Worm (Caenorhabditis elegans) whole organism, L3 larva: ENCODE results near the gene F53C11.1.

Experiments used
- R02D3.7 ChIP-seq: fragments of 150-350 bp; optimal IDR thresholded peaks from 2 replicates; lab custom pipeline; 2014; ENCODE audit warnings: missing biosample characterization, missing genetic modification characterization
- ZK546.5 ChIP-seq: sonication (generic microtip); optimal IDR thresholded peaks from 2 replicates; lab custom pipeline; 2017; ENCODE audit warnings: missing biosample characterization, missing genetic modification characterization
- aly-2 ChIP-seq: fragments of 150-350 bp; optimal IDR thresholded peaks from 2 replicates; lab custom pipeline; 2014; ENCODE audit warnings: missing biosample characterization, missing genetic modification characterization
- ama-1 ChIP-seq: fragments of 150-350 bp; optimal IDR thresholded peaks from 2 replicates; lab custom pipeline; 2018
- ceh-16 ChIP-seq: sonication (generic microtip); optimal IDR thresholded peaks from 2 replicates; lab custom pipeline; 2017; ENCODE audit warnings: missing biosample characterization, missing genetic modification characterization
- ceh-82 ChIP-seq: fragments of 150-350 bp; optimal IDR thresholded peaks from 2 replicates; lab custom pipeline; 2014; ENCODE audit warnings: missing biosample characterization, missing genetic modification characterization
- daf-12 ChIP-seq: fragments of 150-350 bp; optimal IDR thresholded peaks from 2 replicates; lab custom pipeline; 2014; ENCODE audit warnings: missing biosample characterization, missing genetic modification reagents, missing genetic modification characterization
- egl-5 ChIP-seq: fragments of 150-350 bp; optimal IDR thresholded peaks from 2 replicates; lab custom pipeline; 2017; ENCODE audit warnings: missing biosample characterization, missing genetic modification reagents, missing genetic modification characterization, inconsistent platforms
- elt-1 ChIP-seq: fragments of 150-350 bp; optimal IDR thresholded peaks from 2 replicates; lab custom pipeline; 2014; ENCODE audit warnings: missing biosample characterization, missing genetic modification characterization
- elt-2 ChIP-seq: sonication (generic microtip); optimal IDR thresholded peaks from 2 replicates; lab custom pipeline; 2016; ENCODE audit warnings: missing genetic modification reagents, mild to moderate bottlenecking, missing genetic modification characterization, missing compliant biosample characterization
- elt-3 ChIP-seq, 3 experiments: fragments of 150-350 bp in 1 of 3; sonication (generic microtip) in 2 of 3; optimal IDR thresholded peaks; 2 replicates in 2 of 3; 4 replicates in 1 of 3; lab custom pipeline; 2014 to 2017; ENCODE audit warnings: missing biosample characterization in 3 of 3, missing genetic modification characterization in 3 of 3
- eor-1 ChIP-seq, 2 experiments: fragments of 150-350 bp; optimal IDR thresholded peaks; 2 replicates each; lab custom pipeline; 2014 to 2018; ENCODE audit warnings: missing biosample characterization in 2 of 2, missing genetic modification characterization in 2 of 2
- fkh-10 ChIP-seq: sonication (generic microtip); optimal IDR thresholded peaks from 2 replicates; lab custom pipeline; 2017; ENCODE audit warnings: missing biosample characterization, missing genetic modification reagents, missing genetic modification characterization
- fkh-2 ChIP-seq: fragments of 150-350 bp; optimal IDR thresholded peaks from 2 replicates; lab custom pipeline; 2014; ENCODE audit warnings: missing biosample characterization, missing genetic modification reagents, missing genetic modification characterization
- hmg-11 ChIP-seq: sonication (generic microtip); optimal IDR thresholded peaks from 2 replicates; lab custom pipeline; 2016; ENCODE audit warnings: missing genetic modification characterization, missing compliant biosample characterization
- lin-15B ChIP-seq: fragments of 150-350 bp; optimal IDR thresholded peaks from 2 replicates; lab custom pipeline; 2014; ENCODE audit warnings: missing biosample characterization, missing genetic modification characterization
- lin-39 ChIP-seq: fragments of 150-350 bp; optimal IDR thresholded peaks from 2 replicates; lab custom pipeline; 2018; ENCODE audit warnings: missing biosample characterization, missing genetic modification reagents, missing genetic modification characterization
- mdl-1 ChIP-seq: fragments of 150-350 bp; optimal IDR thresholded peaks from 2 replicates; lab custom pipeline; 2014; ENCODE audit warnings: missing biosample characterization, missing genetic modification characterization
- nfya-1 ChIP-seq: sonication (generic microtip); optimal IDR thresholded peaks from 2 replicates; lab custom pipeline; 2017; ENCODE audit warnings: missing genetic modification characterization, mild to moderate bottlenecking, missing compliant biosample characterization, antibody characterized with exemption, moderate library complexity; ENCODE audit not compliant: insufficient read depth
- nhr-11 ChIP-seq: fragments of 150-350 bp; optimal IDR thresholded peaks from 2 replicates; lab custom pipeline; 2014; ENCODE audit warnings: missing biosample characterization, missing genetic modification characterization
- nhr-12 ChIP-seq: fragments of 150-350 bp; optimal IDR thresholded peaks from 2 replicates; lab custom pipeline; 2014; ENCODE audit warnings: missing biosample characterization, missing genetic modification characterization
- nhr-23 ChIP-seq: fragments of 150-350 bp; optimal IDR thresholded peaks from 2 replicates; lab custom pipeline; 2014; ENCODE audit warnings: missing biosample characterization, missing genetic modification reagents, missing genetic modification characterization
- nhr-237 ChIP-seq: fragments of 150-350 bp; optimal IDR thresholded peaks from 2 replicates; lab custom pipeline; 2014; ENCODE audit warnings: missing biosample characterization, missing genetic modification characterization
- nhr-25 ChIP-seq: sonication (generic microtip); optimal IDR thresholded peaks from 2 replicates; lab custom pipeline; 2017; ENCODE audit warnings: missing biosample characterization, missing genetic modification characterization
- nhr-28 ChIP-seq: fragments of 150-350 bp; optimal IDR thresholded peaks from 2 replicates; lab custom pipeline; 2014; ENCODE audit warnings: missing biosample characterization, missing genetic modification characterization
- nhr-67 ChIP-seq: fragments of 150-350 bp; optimal IDR thresholded peaks from 2 replicates; lab custom pipeline; 2014; ENCODE audit warnings: missing biosample characterization, missing genetic modification characterization
- nhr-76 ChIP-seq: fragments of 150-350 bp; sonication (generic microtip); optimal IDR thresholded peaks from 5 replicates; lab custom pipeline; 2014; ENCODE audit warnings: missing biosample characterization, missing genetic modification characterization
- nhr-77 ChIP-seq: fragments of 150-350 bp; optimal IDR thresholded peaks from 2 replicates; lab custom pipeline; 2014; ENCODE audit warnings: missing biosample characterization, missing genetic modification characterization
- pha-4 ChIP-seq: fragments of 150-350 bp; optimal IDR thresholded peaks from 2 replicates; lab custom pipeline; 2014; ENCODE audit warnings: missing biosample characterization, missing genetic modification reagents, missing genetic modification characterization
- pqm-1 ChIP-seq: fragments of 150-350 bp; optimal IDR thresholded peaks from 2 replicates; lab custom pipeline; 2017; ENCODE audit warnings: missing biosample characterization, missing genetic modification characterization, inconsistent platforms
- sea-2 ChIP-seq: fragments of 150-350 bp; sonication (generic microtip); optimal IDR thresholded peaks from 4 replicates; lab custom pipeline; 2014; ENCODE audit warnings: missing biosample characterization, missing genetic modification reagents, missing genetic modification characterization
- skn-1 ChIP-seq: fragments of 150-350 bp; optimal IDR thresholded peaks from 2 replicates; lab custom pipeline; 2014; ENCODE audit warnings: missing biosample characterization, missing genetic modification characterization
- tbx-2 ChIP-seq: sonication (generic microtip); optimal IDR thresholded peaks from 2 replicates; lab custom pipeline; 2016; ENCODE audit warnings: mild to moderate bottlenecking, missing genetic modification characterization, missing compliant biosample characterization
- unc-39 ChIP-seq: sonication (generic microtip); optimal IDR thresholded peaks from 4 replicates; lab custom pipeline; 2017; ENCODE audit warnings: missing biosample characterization, missing genetic modification characterization
- unc-62 ChIP-seq: fragments of 150-350 bp; sonication (generic microtip); optimal IDR thresholded peaks from 4 replicates; lab custom pipeline; 2014; ENCODE audit warnings: missing biosample characterization, missing genetic modification reagents, missing genetic modification characterization
- zag-1 ChIP-seq: fragments of 150-350 bp; optimal IDR thresholded peaks from 2 replicates; lab custom pipeline; 2014; ENCODE audit warnings: missing biosample characterization, missing genetic modification characterization
- ztf-11 ChIP-seq: fragments of 150-350 bp; optimal IDR thresholded peaks from 2 replicates; lab custom pipeline; 2014; ENCODE audit warnings: missing biosample characterization, missing genetic modification characterization
- ztf-4 ChIP-seq: fragments of 150-350 bp; optimal IDR thresholded peaks from 2 replicates; lab custom pipeline; 2014; ENCODE audit warnings: missing biosample characterization, missing genetic modification characterization

Gene F53C11.1

ce11 chrV:13768941-13769436 is 6.6 kb upstream of the F53C11.1 start, which contains the start of gene nas-24:
Gene nas-24 (plus strand): TSS chrV:13769386.
- TF ChIP-seq nhr-76 (tag; lab: Kevin White, UChicago) (no peak), pqm-1 (peak; percentile 85), elt-2 (tag; lab: Kevin White, UChicago) (peak; percentile 51)

DNA sequence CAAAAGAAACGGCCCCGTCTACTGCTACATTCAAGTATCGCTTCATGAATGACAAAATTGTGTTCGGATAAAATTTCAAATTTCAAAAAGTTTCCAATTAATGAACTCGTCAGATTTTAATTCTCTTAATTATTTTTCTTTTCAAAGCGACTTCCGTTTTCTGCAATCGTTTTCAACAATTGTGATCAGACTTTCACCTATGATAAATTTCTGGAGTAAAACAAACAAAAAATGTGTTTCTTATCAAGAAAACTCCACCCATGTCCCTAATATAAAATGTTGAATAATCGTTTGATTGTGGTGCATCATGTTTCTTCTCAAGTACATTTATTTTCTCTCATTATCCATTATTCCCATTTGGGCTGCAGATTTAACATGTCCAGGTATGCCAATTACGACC is 4.4 kb upstream of the F53C11.1 start, which contains the start of gene F20G2.5:
TSS of gene F20G2.5 (plus strand) at position 301 of the 400 bp plus-strand sequence.
- TF ChIP-seq nhr-11 (tag; lab: Kevin White, UChicago) = no peak
- TF ChIP-seq pqm-1 = peak; percentile 40
- TF ChIP-seq nfya-1 (tag; lab: Kevin White, UChicago) = no peak
- TF ChIP-seq elt-2 (tag; lab: Kevin White, UChicago) = peak; percentile 40
- no peak for TF ChIP-seq nhr-237 (tag; lab: Kevin White, UChicago)

- TF ChIP-seq zag-1 (tag; lab: Kevin White, UChicago) = no peak
- no peak for TF ChIP-seq ztf-4 (tag; lab: Kevin White, UChicago)
- TF ChIP-seq mdl-1 (tag; lab: Kevin White, UChicago) = no peak
- TF ChIP-seq ama-1 = no peak
- TF ChIP-seq nhr-237 (tag; lab: Kevin White, UChicago) = no peak
- TF ChIP-seq elt-2 (tag; lab: Kevin White, UChicago) = no peak
- no peak for TF ChIP-seq nhr-12
- peak; percentile 72 for TF ChIP-seq lin-39
- peak; percentile 10 for TF ChIP-seq nfya-1 (tag; lab: Kevin White, UChicago)
- no peak for TF ChIP-seq ztf-11 (tag; lab: Kevin White, UChicago)
- no peak for TF ChIP-seq nhr-67 (tag; lab: Kevin White, UChicago)
- TF ChIP-seq skn-1 (tag; lab: Kevin White, UChicago) = no peak
- TF ChIP-seq lin-15B = no peak
- no peak for TF ChIP-seq fkh-2
- no peak for TF ChIP-seq elt-1 (tag; lab: Kevin White, UChicago)
- peak; percentile 96 for TF ChIP-seq egl-5 (tag; lab: Kevin White, UChicago)
- TF ChIP-seq fkh-10 = no peak
- TF ChIP-seq nhr-77 = no peak
- TF ChIP-seq eor-1 (tag; optimal IDR thresholded peaks at IDR 0.05; lab: Kevin White, UChicago) = no peak
- no peak for TF ChIP-seq elt-3 (tag; optimal IDR thresholded peaks at IDR 0.05; lab: Kevin White, UChicago)
- no peak for TF ChIP-seq sea-2
- no peak for TF ChIP-seq nhr-25
- no peak for TF ChIP-seq ceh-82
- TF ChIP-seq unc-62 (GFP tag; lab: Kevin White, UChicago) = peak; percentile 32
- TF ChIP-seq R02D3.7 (tag; lab: Kevin White, UChicago) = no peak
- TF ChIP-seq ZK546.5 (tag; lab: Kevin White, UChicago) = no peak
- TF ChIP-seq pha-4 (tag; lab: Kevin White, UChicago) = peak; percentile 52
- TF ChIP-seq daf-12 = no peak
- no peak for TF ChIP-seq aly-2
- no peak for TF ChIP-seq unc-39 (tag; lab: Kevin White, UChicago)
These were observed 2.3 kb downstream of the F53C11.1 start, which contains the start of gene F53C11.9 for ce11 chrV:13777857-13778256. Gene F53C11.9 (plus strand): TSS chrV:13778015.

DNA sequence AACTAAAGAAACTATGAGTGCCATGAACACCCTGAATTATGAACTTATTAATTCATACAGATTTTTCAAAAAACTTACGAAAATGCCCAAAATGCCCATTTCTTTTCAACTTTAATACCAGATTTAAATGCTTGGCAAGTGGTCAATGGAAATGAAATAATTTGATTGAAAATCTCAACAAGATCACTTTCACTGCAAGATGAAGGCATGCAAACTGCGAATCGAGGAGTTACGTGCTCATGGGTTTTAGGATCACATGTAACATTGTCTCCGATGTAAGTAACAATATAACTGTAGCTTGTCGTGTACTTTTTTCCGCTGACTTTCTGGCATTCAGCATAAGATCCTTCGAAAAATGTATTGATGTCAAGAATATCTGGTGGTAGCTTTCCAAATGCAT is 5.3 kb downstream of the F53C11.1 start:
- TF ChIP-seq nhr-28 (tag; lab: Kevin White, UChicago) = no peak
- no peak for TF ChIP-seq ZK546.5 (tag; lab: Kevin White, UChicago)
- no peak for TF ChIP-seq ceh-16 (tag; lab: Kevin White, UChicago)
- no peak for TF ChIP-seq ztf-11 (tag; lab: Kevin White, UChicago)
- no peak for TF ChIP-seq fkh-10
- TF ChIP-seq hmg-11 = no peak
- TF ChIP-seq eor-1 (tag; optimal IDR thresholded peaks at IDR 0.05; lab: Kevin White, UChicago) = no peak
- TF ChIP-seq sea-2 = no peak
- no peak for TF ChIP-seq mdl-1 (tag; lab: Kevin White, UChicago)
- TF ChIP-seq skn-1 (tag; lab: Kevin White, UChicago) = no peak
- no peak for TF ChIP-seq nhr-11 (tag; lab: Kevin White, UChicago)
- TF ChIP-seq nhr-237 (tag; lab: Kevin White, UChicago) = no peak
- no peak for TF ChIP-seq zag-1 (tag; lab: Kevin White, UChicago)
- TF ChIP-seq elt-1 (tag; lab: Kevin White, UChicago) = no peak
- no peak for TF ChIP-seq nhr-23 (tag; lab: Kevin White, UChicago)
- TF ChIP-seq tbx-2 (tag; lab: Kevin White, UChicago) = no peak
- no peak for TF ChIP-seq lin-39
